Worm (Caenorhabditis elegans): Measurements from ENCODE around the gene syx-18.

syx-18 gene

DNA sequence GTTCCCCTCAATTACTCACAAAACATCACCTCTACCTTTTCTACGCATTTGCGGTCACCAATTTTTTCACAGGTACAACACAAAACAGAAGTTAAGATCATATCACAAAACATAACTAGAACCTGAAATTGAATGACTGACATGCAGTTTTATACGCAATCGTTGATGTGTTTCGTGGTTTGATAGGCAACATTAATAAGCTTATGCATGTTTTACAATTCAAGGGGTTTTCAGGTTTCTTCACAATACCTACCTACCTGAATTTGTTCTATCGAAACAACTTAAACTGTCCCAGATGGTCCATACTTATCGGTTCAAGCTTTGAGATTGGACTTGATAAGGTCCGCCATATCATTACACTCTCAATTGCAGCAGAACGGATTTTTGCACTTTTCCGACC lies 4.7 kb downstream of the syx-18 start:
- no peak for TF ChIP-seq him-1 (tag; optimal IDR thresholded peaks at IDR 0.05)

DNA sequence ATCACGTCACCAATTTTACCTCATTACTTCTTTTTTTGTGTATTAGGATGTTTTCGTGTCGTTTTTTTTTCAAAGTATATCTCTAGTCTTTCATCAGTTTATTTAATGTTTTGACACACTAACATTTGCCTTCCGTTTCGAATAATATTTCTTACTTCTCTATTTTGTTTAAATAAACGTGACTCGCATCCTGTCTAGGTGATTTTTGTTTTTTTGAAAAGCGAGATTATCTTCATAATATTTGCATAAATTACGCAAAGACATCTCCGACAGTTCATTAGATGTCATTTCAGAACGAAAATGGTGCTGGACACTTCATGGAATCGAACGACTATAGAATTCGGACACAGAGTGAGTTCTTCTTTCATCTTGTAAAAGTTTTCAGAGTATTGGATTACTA lies 5.9 kb downstream of the syx-18 start, which contains the start of gene T10H9.1:
Gene T10H9.1, plus strand, starts transcription at position 301 of the 400 bp plus-strand sequence.
- TF ChIP-seq W03F9.2 (tag; optimal IDR thresholded peaks at IDR 0.05): no peak
- no peak for TF ChIP-seq dao-5 (tag; optimal IDR thresholded peaks at IDR 0.05)
- no peak for TF ChIP-seq him-1 (tag; optimal IDR thresholded peaks at IDR 0.05)

DNA sequence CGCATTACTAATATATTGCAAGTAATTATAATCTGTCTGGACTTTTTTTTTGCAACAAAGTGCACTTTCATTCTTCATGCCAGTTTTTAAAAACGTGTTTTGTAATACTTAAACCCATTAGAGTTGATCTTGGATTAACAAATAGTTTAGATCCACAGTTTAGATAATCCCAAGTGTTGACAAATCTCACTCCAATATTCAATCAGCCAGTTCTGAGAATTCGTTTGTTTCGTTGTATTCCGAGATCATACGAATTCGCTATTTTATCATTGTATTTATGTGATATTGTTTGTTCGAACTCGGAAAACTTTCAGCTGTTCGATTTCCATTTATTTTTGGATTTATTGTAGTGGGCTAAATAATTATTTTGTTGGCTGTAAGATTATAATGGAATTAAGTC lies 9.4 kb downstream of the syx-18 start:
- TF ChIP-seq him-1 (tag; optimal IDR thresholded peaks at IDR 0.05) (no peak), dao-5 (tag; optimal IDR thresholded peaks at IDR 0.05) (no peak), W03F9.2 (tag; optimal IDR thresholded peaks at IDR 0.05) (no peak)

DNA sequence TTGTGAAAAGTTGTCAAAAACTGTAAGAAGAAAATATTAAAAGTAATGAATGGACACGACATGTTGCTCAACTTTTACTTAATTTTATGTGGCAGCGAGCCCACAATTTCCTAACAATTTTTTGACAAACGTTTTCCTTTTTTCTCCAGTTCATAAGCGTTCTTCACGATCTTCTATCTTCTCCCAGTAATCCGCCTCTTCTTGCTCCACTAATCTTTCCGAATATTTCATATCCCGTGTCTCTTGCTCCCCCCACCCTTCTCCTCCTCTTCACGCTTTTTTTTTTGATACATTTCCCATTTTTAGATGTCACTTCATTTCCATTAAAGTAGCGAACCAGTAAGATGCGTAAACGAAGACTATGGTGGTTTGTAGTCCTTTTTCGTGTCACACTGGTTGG lies 22.3 kb downstream of the syx-18 start, which contains the start of gene scd-2:
Gene scd-2, plus strand, starts transcription at position 301 of the 400 bp plus-strand sequence.
- TF ChIP-seq W03F9.2 (tag; optimal IDR thresholded peaks at IDR 0.05) (no peak), him-1 (tag; optimal IDR thresholded peaks at IDR 0.05) (no peak), dao-5 (tag; optimal IDR thresholded peaks at IDR 0.05) (no peak)

DNA sequence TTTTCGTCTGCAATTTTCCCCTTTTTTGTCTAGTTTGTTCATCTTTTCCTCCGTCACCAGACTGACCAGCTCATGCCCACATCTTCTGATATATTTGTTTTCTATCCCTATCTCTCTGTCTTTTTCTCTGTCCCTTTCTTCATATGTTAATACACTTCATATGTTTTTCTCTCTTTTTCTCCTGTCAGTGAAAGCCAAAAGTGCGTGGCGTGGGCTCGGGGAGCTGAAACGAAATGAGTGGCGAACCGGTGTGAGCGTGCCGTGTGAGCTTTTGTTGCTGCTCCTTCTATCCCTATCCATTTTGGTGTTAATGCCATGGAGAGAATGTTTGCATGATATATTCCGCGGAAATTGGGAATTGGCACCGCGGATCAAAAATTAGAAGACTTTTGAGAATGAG lies 23.4 kb downstream of the syx-18 start:
- no peak for TF ChIP-seq dao-5 (tag; optimal IDR thresholded peaks at IDR 0.05)
- no peak for TF ChIP-seq W03F9.2 (tag; optimal IDR thresholded peaks at IDR 0.05)
- no peak for TF ChIP-seq him-1 (tag; optimal IDR thresholded peaks at IDR 0.05)

DNA sequence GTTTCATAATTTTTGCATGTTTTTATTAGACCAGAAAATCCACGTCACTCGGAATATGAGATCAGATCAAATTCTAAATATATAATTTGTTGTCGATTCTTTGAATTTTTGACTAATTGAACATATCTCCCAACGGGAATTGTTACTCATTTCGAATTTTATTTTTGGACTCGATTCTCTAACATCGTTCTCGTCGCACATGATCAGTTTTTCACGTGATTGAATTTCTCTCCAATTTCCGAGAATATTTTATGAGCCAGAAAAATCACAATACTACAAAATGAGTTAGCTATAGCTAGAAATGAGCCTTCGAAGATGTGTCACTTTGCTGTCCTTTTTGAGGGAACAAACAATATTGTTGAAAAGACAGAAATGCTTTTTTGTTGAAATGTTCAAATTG lies 24.5 kb downstream of the syx-18 start:
- TF ChIP-seq W03F9.2 (tag; optimal IDR thresholded peaks at IDR 0.05) (no peak), him-1 (tag; optimal IDR thresholded peaks at IDR 0.05) (no peak), dao-5 (tag; optimal IDR thresholded peaks at IDR 0.05) (no peak)

DNA sequence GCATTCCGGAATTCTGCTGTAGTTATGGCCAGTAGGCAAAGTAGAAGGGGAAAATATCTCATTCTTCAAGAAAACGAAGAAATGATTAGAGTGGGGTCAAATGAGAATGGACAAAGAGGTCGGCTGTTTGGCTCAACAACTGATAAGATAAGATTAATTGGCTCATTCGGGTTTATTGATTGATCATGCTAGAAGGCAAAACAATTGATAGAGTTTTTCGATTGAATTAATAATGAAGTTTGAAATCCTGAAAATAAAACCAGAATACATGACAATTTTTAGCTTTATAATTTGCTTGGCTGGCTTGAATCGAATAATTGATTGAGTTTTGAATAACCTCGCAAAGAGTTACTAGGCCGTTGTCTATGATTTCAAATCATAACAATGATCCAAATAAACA lies 29.0 kb downstream of the syx-18 start, which contains the start of gene ppt-1:
Gene ppt-1, minus strand, starts transcription at position 101 of the 400 bp plus-strand sequence.
- TF ChIP-seq him-1 (tag; optimal IDR thresholded peaks at IDR 0.05): no peak
- no peak for TF ChIP-seq W03F9.2 (tag; optimal IDR thresholded peaks at IDR 0.05)
- no peak for TF ChIP-seq dao-5 (tag; optimal IDR thresholded peaks at IDR 0.05)

DNA sequence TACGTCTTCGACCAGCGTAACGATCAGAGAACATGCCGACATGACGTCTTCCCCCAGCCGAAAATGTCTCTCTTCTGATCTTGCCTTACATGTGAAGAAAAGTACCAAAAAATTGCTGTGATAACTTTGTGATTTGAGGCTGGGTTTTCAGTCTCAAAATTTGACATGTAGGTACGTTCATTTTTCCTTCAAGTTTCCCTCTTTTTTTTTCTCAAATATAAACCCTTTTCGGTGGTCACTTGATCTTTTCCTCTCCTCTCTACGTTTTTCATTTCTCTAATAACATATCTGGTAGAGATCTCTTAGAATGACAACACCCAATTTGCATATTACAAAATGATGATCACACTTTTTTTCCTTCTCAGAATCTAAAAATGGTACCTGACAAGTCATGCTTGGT lies 33.4 kb downstream of the syx-18 start, which contains the start of gene nhr-37:
Gene nhr-37, plus strand, starts transcription at position 301 of the 400 bp plus-strand sequence.
- TF ChIP-seq W03F9.2 (tag; optimal IDR thresholded peaks at IDR 0.05): no peak
- TF ChIP-seq him-1 (tag; optimal IDR thresholded peaks at IDR 0.05): no peak
- no peak for TF ChIP-seq dao-5 (tag; optimal IDR thresholded peaks at IDR 0.05)

DNA sequence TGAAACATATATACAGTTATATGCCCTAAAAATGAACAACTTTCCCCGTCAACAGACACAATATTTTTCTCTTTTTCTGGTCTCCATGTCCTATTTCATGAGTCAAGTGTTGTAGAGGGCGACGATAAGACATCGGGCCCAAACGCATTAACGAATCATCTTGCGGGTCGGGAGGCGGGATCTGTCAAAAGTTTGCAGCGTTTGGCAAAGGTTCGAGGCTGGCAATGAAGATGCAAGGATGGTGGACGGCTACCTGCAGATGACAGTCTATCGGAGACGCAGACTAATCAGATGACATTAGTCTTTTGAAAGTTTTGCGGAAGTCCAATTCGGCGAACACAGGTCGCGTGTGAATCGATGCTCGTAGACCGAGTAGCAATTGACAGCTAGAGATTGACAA lies 34.4 kb downstream of the syx-18 start:
- no peak for TF ChIP-seq dao-5 (tag; optimal IDR thresholded peaks at IDR 0.05)
- no peak for TF ChIP-seq W03F9.2 (tag; optimal IDR thresholded peaks at IDR 0.05)
- TF ChIP-seq him-1 (tag; optimal IDR thresholded peaks at IDR 0.05): no peak

DNA sequence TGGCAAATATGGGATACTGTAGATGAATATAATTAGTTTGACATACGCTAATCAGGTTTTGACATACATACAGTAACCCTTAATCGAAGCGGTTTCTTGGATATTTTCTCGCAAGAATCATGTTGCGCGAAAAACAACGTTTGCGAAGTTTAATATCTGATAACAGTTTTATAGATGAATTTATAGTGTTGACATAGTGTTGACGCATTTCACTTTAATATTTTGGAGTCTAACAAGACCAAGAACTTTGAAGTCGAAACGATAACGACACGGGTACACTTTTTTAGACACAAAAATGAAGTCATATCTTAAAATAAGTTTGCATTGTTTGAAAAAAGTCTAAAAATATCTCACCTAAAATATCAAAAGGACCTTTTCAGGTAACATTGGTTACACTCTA lies 39.0 kb downstream of the syx-18 start:
- TF ChIP-seq W03F9.2 (tag; optimal IDR thresholded peaks at IDR 0.05): no peak
- no peak for TF ChIP-seq him-1 (tag; optimal IDR thresholded peaks at IDR 0.05)
- no peak for TF ChIP-seq dao-5 (tag; optimal IDR thresholded peaks at IDR 0.05)

DNA sequence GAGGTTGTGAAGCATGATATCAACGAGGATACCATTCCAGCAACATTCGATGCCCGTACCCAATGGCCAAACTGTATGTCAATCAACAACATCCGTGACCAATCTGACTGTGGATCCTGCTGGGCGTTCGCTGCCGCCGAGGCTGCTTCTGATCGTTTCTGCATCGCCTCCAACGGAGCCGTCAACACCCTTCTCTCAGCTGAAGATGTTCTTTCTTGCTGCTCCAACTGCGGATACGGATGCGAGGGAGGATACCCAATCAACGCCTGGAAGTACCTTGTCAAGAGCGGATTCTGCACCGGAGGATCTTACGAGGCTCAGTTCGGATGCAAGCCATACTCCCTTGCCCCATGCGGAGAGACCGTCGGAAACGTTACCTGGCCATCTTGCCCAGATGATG lies 40.3 kb downstream of the syx-18 start:
- TF ChIP-seq him-1 (tag; optimal IDR thresholded peaks at IDR 0.05) (no peak), W03F9.2 (tag; optimal IDR thresholded peaks at IDR 0.05) (no peak), dao-5 (tag; optimal IDR thresholded peaks at IDR 0.05) (no peak)

DNA sequence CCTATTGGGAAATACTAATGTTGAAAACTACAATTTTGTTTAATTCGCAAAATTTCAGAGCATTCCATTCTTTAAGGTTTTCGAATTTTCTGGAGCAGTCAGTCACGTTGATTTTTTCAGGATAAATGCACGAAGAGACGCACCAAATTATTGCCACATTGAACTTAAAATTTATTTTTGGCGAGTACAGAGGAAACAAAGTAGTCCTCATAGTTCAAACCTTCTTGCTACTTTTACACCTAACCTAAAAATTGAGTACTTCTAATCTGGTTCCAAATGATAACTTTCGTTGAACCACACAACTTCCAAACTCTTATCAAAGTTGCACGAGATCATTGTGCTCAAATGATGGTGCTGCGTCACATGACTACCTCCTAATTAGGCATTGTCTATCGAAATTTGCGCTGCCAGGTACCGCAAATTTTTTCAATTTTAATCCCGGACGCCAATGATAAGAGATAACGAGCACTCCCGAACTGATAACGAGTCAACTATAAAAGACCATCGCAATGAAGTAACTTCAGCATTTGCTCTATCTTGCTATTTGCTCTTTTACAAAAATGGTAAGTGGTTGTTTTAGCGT lies 41.0 kb downstream of the syx-18 start, which contains the start of gene cpr-4:
Gene cpr-4, plus strand, starts transcription at position 523 of the 583 bp plus-strand sequence.
- TF ChIP-seq dao-5 (tag; optimal IDR thresholded peaks at IDR 0.05) (no peak), W03F9.2 (tag; optimal IDR thresholded peaks at IDR 0.05) (no peak), him-1 (tag; optimal IDR thresholded peaks at IDR 0.05) (no peak)

DNA sequence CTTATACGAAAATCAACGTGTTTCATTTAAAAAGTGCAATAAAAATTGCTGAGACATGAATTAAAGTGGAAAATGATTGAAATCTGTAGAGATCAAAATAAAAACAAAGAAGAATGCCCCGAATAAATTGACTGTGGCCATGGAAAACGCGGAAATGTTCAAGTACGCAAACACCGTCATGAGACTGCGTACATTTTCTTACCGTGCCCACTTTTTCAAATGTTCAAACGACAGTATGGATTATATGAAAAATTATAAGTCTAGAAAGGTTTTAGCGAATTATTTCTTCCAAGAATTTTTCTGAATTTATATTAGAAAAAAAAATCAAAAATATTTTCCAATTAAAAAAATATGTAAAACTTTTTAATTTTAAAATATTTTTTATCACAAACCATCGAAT lies 43.7 kb downstream of the syx-18 start:
- peak; percentile 50 for TF ChIP-seq W03F9.2 (tag; optimal IDR thresholded peaks at IDR 0.05)
- no peak for TF ChIP-seq him-1 (tag; optimal IDR thresholded peaks at IDR 0.05)
- no peak for TF ChIP-seq dao-5 (tag; optimal IDR thresholded peaks at IDR 0.05)

DNA sequence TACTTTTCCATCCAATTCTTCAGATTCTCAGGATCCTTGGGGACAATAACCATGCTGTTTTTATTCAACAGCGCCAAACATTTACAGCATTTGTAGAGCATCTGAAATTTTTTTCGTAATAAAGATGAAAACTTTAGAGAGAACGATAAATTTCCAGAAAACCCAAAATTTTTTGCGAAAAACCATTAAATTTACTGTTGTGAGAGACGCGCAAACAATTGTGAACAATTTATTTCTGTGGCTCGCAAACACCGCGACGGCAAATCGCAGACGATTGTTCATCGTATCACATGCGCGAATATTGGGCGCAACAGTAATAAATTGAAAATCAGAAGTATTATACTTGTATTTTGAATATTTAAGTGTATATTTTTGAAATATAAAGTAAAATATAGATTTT lies 44.2 kb downstream of the syx-18 start, which contains the start of gene gon-14:
Gene gon-14, minus strand, starts transcription at position 101 of the 400 bp plus-strand sequence.
- no peak for TF ChIP-seq W03F9.2 (tag; optimal IDR thresholded peaks at IDR 0.05)
- TF ChIP-seq him-1 (tag; optimal IDR thresholded peaks at IDR 0.05): no peak
- TF ChIP-seq dao-5 (tag; optimal IDR thresholded peaks at IDR 0.05): no peak

DNA sequence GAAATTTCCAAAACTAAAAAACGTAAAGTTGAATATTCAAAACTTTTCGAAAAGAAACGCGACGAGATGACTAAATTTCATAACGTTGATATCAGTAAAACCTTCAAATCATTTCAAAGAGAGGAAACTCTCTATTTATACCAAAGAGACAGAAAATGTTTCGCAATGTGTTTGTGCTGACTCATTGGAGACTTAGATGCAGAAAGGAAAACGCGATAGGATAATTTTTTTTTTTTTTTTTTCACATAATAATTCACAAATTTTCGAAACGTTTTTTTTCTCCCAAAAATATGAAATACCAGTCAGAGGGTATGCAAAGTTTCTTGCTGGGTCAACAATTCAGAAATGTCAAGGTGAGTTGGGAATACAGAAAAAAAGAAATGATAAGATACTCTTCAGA lies 49.1 kb downstream of the syx-18 start:
- TF ChIP-seq dao-5 (tag; optimal IDR thresholded peaks at IDR 0.05): no peak
- TF ChIP-seq him-1 (tag; optimal IDR thresholded peaks at IDR 0.05): no peak
- peak; percentile 40 for TF ChIP-seq W03F9.2 (tag; optimal IDR thresholded peaks at IDR 0.05)

Measured in whole organism, L4/young adult.